Worm (Caenorhabditis elegans) whole organism, L1 larva: ENCODE data around the gene lsm-1.
A peak's percentile ranks its signal among the peaks of the same experiment; 100 is the strongest.

Experiments used
- C04F5.9 ChIP-seq: sonication (generic microtip); optimal IDR thresholded peaks from 2 replicates; lab custom pipeline; 2016; ENCODE audit warnings: missing genetic modification characterization, missing compliant biosample characterization
- C34B4.2 ChIP-seq: sonication (generic microtip); optimal IDR thresholded peaks from 2 replicates; lab custom pipeline; 2017; ENCODE audit warnings: mild to moderate bottlenecking, missing genetic modification characterization, missing compliant biosample characterization
- alr-1 ChIP-seq: fragments of 200-800 bp; sonication (Bioruptor generic); optimal IDR thresholded peaks from 2 replicates; lab custom pipeline; 2018; ENCODE audit warnings: borderline replicate concordance, mild to moderate bottlenecking, missing genetic modification characterization, missing compliant biosample characterization
- aly-2 ChIP-seq: fragments of 150-350 bp; optimal IDR thresholded peaks from 2 replicates; lab custom pipeline; 2014; ENCODE audit warnings: missing biosample characterization, missing genetic modification characterization
- ama-1 ChIP-seq: fragments of 150-350 bp; optimal IDR thresholded peaks from 2 replicates; lab custom pipeline; 2014
- ceh-82 ChIP-seq, 3 experiments: fragments of 150-350 bp in 1 of 3; sonication (generic microtip) in 2 of 3; optimal IDR thresholded peaks; 2 replicates each; lab custom pipeline; 2014 to 2017; ENCODE audit warnings: missing biosample characterization in 3 of 3, missing genetic modification characterization in 3 of 3
- ceh-88 ChIP-seq: fragments of 200-800 bp; sonication (Bioruptor generic); IDR thresholded peaks from 2 replicates; pipeline ENCODE4 v1.3.6; 2022; ENCODE audit warnings: missing genetic modification characterization, missing compliant biosample characterization
- ceh-90 ChIP-seq: sonication (generic microtip); optimal IDR thresholded peaks from 2 replicates; lab custom pipeline; 2016; ENCODE audit warnings: missing genetic modification characterization, missing compliant biosample characterization
- dpl-1 ChIP-seq, 3 experiments: fragments of 150-350 bp in 2 of 3; sonication (generic microtip) in 1 of 3; optimal IDR thresholded peaks; 2 replicates each; lab custom pipeline; 2014 to 2017; ENCODE audit warnings: missing biosample characterization in 3 of 3, missing genetic modification characterization in 3 of 3, missing genetic modification reagents in 3 of 3
- dsc-1 ChIP-seq: sonication (generic microtip); optimal IDR thresholded peaks from 2 replicates; lab custom pipeline; 2016; ENCODE audit warnings: mild to moderate bottlenecking, missing genetic modification characterization, missing compliant biosample characterization
- efl-1 ChIP-seq, 4 experiments: fragments of 150-350 bp; optimal IDR thresholded peaks in 3 of 4; peaks in 1 of 4; 1 replicate in 1 of 4; 2 replicates in 3 of 4; lab custom pipeline; 2014; ENCODE audit warnings: missing biosample characterization in 2 of 4, missing genetic modification characterization in 2 of 4, missing genetic modification reagents in 2 of 4
- efl-3 ChIP-seq: fragments of 200-800 bp; sonication (Bioruptor generic); optimal IDR thresholded peaks from 2 replicates; lab custom pipeline; 2018; ENCODE audit warnings: mild to moderate bottlenecking, missing genetic modification characterization, missing compliant biosample characterization
- elt-2 ChIP-seq: sonication (generic microtip); optimal IDR thresholded peaks from 2 replicates; lab custom pipeline; 2016; ENCODE audit warnings: missing genetic modification characterization, mild to moderate bottlenecking, inconsistent platforms, missing compliant biosample characterization, missing genetic modification reagents
- ets-5 ChIP-seq: fragments of 200-800 bp; sonication (Bioruptor generic); IDR thresholded peaks from 2 replicates; pipeline ENCODE4 v1.3.6; 2022; ENCODE audit warnings: missing genetic modification characterization, missing compliant biosample characterization
- grh-1 ChIP-seq: fragments of 200-800 bp; sonication (Bioruptor generic); IDR thresholded peaks from 2 replicates; pipeline ENCODE4 v1.3.6; 2022; ENCODE audit warnings: missing genetic modification reagents, missing genetic modification characterization, missing compliant biosample characterization
- hpl-2 ChIP-seq: fragments of 150-350 bp; optimal IDR thresholded peaks from 2 replicates; lab custom pipeline; 2014; ENCODE audit warnings: missing biosample characterization, missing genetic modification reagents, missing genetic modification characterization
- isw-1 ChIP-seq: fragments of 200-800 bp; sonication (Bioruptor generic); IDR thresholded peaks from 2 replicates; pipeline ENCODE4 v1.3.6; 2022; ENCODE audit warnings: missing genetic modification characterization, missing compliant biosample characterization
- jun-1 ChIP-seq: fragments of 150-350 bp; optimal IDR thresholded peaks from 2 replicates; lab custom pipeline; 2014; ENCODE audit warnings: missing biosample characterization, missing genetic modification reagents, missing genetic modification characterization
- lin-13 ChIP-seq: fragments of 150-350 bp; optimal IDR thresholded peaks from 2 replicates; lab custom pipeline; 2014; ENCODE audit warnings: missing biosample characterization, missing genetic modification reagents, missing genetic modification characterization
- lin-14 ChIP-seq: fragments of 200-800 bp; sonication (Bioruptor generic); optimal IDR thresholded peaks from 2 replicates; lab custom pipeline; 2018; ENCODE audit warnings: mild to moderate bottlenecking, missing genetic modification characterization, moderate library complexity, missing compliant biosample characterization
- lin-35 ChIP-seq, 2 experiments: fragments of 150-350 bp; optimal IDR thresholded peaks; 2 replicates each; lab custom pipeline; 2014; ENCODE audit warnings: missing biosample characterization in 2 of 2, missing genetic modification characterization in 2 of 2, missing genetic modification reagents in 2 of 2
- lir-3 ChIP-seq: sonication (generic microtip); optimal IDR thresholded peaks from 2 replicates; lab custom pipeline; 2016; ENCODE audit warnings: mild to moderate bottlenecking, missing genetic modification characterization, moderate library complexity, missing compliant biosample characterization; ENCODE audit not compliant: poor library complexity
- lsy-2 ChIP-seq, 2 experiments: fragments of 150-350 bp; optimal IDR thresholded peaks; 2 replicates each; lab custom pipeline; 2014; ENCODE audit warnings: missing biosample characterization in 2 of 2, missing genetic modification characterization in 2 of 2
- mab-9 ChIP-seq: fragments of 200-800 bp; sonication (Bioruptor generic); IDR thresholded peaks from 2 replicates; pipeline ENCODE4 v1.3.6; 2022; ENCODE audit warnings: missing genetic modification reagents, missing genetic modification characterization, missing compliant biosample characterization
- mdl-1 ChIP-seq, 2 experiments: fragments of 150-350 bp; optimal IDR thresholded peaks; 2 replicates each; lab custom pipeline; 2014 to 2017; ENCODE audit warnings: missing biosample characterization in 2 of 2, missing genetic modification characterization in 2 of 2, inconsistent platforms in 1 of 2
- mef-2 ChIP-seq: fragments of 150-350 bp; optimal IDR thresholded peaks from 2 replicates; lab custom pipeline; 2014; ENCODE audit warnings: missing biosample characterization, missing genetic modification characterization
- nhr-11 ChIP-seq: fragments of 150-350 bp; optimal IDR thresholded peaks from 2 replicates; lab custom pipeline; 2014; ENCODE audit warnings: missing biosample characterization, missing genetic modification characterization
- nhr-12 ChIP-seq: sonication (generic microtip); optimal IDR thresholded peaks from 2 replicates; lab custom pipeline; 2017; ENCODE audit warnings: missing biosample characterization, missing genetic modification characterization
- nhr-47 ChIP-seq: sonication (generic microtip); optimal IDR thresholded peaks from 2 replicates; lab custom pipeline; 2016; ENCODE audit warnings: mild to moderate bottlenecking, missing genetic modification characterization, moderate library complexity, missing compliant biosample characterization
- nhr-71 ChIP-seq: sonication (generic microtip); optimal IDR thresholded peaks from 2 replicates; lab custom pipeline; 2016; ENCODE audit warnings: mild to moderate bottlenecking, missing genetic modification characterization, moderate library complexity, missing compliant biosample characterization
- nhr-77 ChIP-seq: fragments of 150-350 bp; optimal IDR thresholded peaks from 2 replicates; lab custom pipeline; 2014; ENCODE audit warnings: missing biosample characterization, missing genetic modification characterization
- nhr-84 ChIP-seq: sonication (generic microtip); optimal IDR thresholded peaks from 2 replicates; lab custom pipeline; 2017; ENCODE audit warnings: missing biosample characterization, missing genetic modification characterization
- nhr-85 ChIP-seq: sonication (generic microtip); peaks from one replicate; lab custom pipeline; 2016; ENCODE audit warnings: missing genetic modification characterization, inconsistent platforms, missing compliant biosample characterization
- nhr-90 ChIP-seq: sonication (generic microtip); optimal IDR thresholded peaks from 2 replicates; lab custom pipeline; 2016; ENCODE audit warnings: mild to moderate bottlenecking, missing genetic modification characterization, missing compliant biosample characterization; ENCODE audit not compliant: poor library complexity
- pag-3 ChIP-seq: sonication (generic microtip); optimal IDR thresholded peaks from 2 replicates; lab custom pipeline; 2017; ENCODE audit warnings: missing genetic modification characterization, mild to moderate bottlenecking, missing compliant biosample characterization, antibody characterized with exemption, borderline replicate concordance; ENCODE audit not compliant: insufficient read depth
- skn-1 ChIP-seq: fragments of 150-350 bp; optimal IDR thresholded peaks from 2 replicates; lab custom pipeline; 2014; ENCODE audit warnings: missing biosample characterization, missing genetic modification characterization
- sox-4 ChIP-seq: sonication (generic microtip); optimal IDR thresholded peaks from 2 replicates; lab custom pipeline; 2016; ENCODE audit warnings: missing genetic modification characterization, missing compliant biosample characterization
- swsn-7 ChIP-seq: sonication (generic microtip); optimal IDR thresholded peaks from 2 replicates; lab custom pipeline; 2016; ENCODE audit warnings: missing genetic modification characterization, missing compliant biosample characterization
- unc-62 ChIP-seq: fragments of 150-350 bp; optimal IDR thresholded peaks from 2 replicates; lab custom pipeline; 2014; ENCODE audit warnings: missing biosample characterization, missing genetic modification reagents, missing genetic modification characterization
- unc-86 ChIP-seq: sonication (generic microtip); optimal IDR thresholded peaks from 2 replicates; lab custom pipeline; 2016; ENCODE audit warnings: missing genetic modification characterization, missing compliant biosample characterization
- xbp-1 ChIP-seq: sonication (generic microtip); optimal IDR thresholded peaks from 2 replicates; lab custom pipeline; 2016; ENCODE audit warnings: missing genetic modification characterization, missing compliant biosample characterization
- zag-1 ChIP-seq: fragments of 150-350 bp; optimal IDR thresholded peaks from 2 replicates; lab custom pipeline; 2014; ENCODE audit warnings: missing biosample characterization, missing genetic modification characterization
- ztf-11 ChIP-seq, 2 experiments: sonication (generic microtip); optimal IDR thresholded peaks; 2 replicates each; lab custom pipeline; 2016 to 2017; ENCODE audit warnings: missing genetic modification characterization in 2 of 2, missing biosample characterization in 1 of 2, missing compliant biosample characterization in 1 of 2
- ztf-4 ChIP-seq: fragments of 150-350 bp; optimal IDR thresholded peaks from 2 replicates; lab custom pipeline; 2014; ENCODE audit warnings: missing biosample characterization, missing genetic modification characterization

The lsm-1 gene

DNA sequence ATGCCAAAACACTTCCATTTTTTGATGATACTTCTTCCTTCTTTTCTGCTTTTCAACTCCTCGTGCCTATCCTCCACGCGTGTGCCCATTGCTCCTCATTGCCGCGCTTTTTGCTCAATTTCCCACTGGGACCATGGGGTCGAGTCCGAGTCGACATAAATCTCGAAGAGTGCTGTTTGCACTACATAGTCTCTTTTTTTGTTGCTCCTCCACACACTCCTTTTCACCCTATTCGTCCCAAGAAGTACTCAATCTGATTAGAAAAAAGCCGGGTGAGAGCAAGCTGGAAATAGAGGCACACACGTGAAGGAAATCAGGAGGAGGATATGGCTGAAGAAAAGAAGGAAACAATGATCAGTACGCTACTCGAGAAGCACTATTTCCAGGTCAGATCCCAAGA is 15.8 kb downstream of the lsm-1 start, which contains the start of gene arrd-6:
Gene arrd-6 (plus strand): TSS at position 169 of the 400 bp plus-strand sequence.
- no peak for TF ChIP-seq mab-9
- TF ChIP-seq nhr-11 (tag; lab: Kevin White, UChicago): no peak
- TF ChIP-seq pag-3: no peak
- peak; percentile 64 for TF ChIP-seq lin-14 (GFP tag; lab: Kevin White, UChicago)

DNA sequence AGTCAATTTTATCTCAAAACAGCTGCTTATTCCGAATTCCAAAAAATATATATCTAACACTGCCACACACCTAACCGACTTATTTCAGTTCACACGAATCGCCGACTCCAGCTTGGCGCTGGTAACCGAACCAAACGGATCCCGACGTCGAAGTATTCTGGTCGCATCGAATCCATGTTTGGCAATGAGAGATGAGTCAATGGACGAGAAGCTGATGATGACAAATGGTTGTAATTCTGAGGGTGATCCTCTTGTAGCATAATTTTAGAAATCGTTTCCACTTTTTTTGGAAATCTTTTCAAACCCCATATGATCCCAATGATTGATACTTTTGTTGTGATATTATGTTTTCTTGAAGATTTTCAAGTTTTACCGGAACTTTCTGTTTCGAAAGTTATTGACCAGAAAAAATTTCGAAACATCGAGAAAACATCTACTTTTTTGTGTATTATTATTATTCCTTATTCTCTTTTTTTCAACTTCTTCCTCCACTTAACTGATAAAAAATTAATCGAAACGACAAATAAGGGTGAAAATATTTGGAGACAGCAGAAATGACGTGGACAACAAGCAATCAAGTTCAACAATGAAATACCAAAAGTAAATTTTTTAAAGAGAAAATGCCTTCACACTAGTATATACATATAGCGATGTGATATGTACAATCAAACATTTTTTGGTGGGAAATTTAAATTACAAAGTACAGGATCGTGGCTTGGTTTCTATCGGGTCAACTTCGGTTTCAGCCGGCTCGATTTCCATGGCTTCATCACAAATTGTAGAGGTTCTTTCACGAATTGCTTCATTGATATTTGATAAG is 23.3 kb downstream of the lsm-1 start:
- TF ChIP-seq C34B4.2 (no peak), C04F5.9 (tag; lab: Kevin White, UChicago) (no peak), elt-2 (tag; lab: Kevin White, UChicago) (peak; percentile 60), aly-2 (tag; lab: Kevin White, UChicago) (peak; percentile 23), ama-1 (peak; percentile 67), lin-35 (GFP tag; optimal IDR thresholded peaks at IDR 0.05; lab: Kevin White, UChicago) (peak in 1 of 2 experiments; percentile 62), lin-13 (GFP tag; lab: Kevin White, UChicago) (no peak), mab-9 (no peak), hpl-2 (GFP tag; lab: Kevin White, UChicago) (peak; percentile 14), ceh-90 (tag; lab: Kevin White, UChicago) (no peak), jun-1 (tag; lab: Kevin White, UChicago) (peak; percentile 56), nhr-71 (tag; lab: Kevin White, UChicago) (peak; percentile 28), dsc-1 (tag; lab: Kevin White, UChicago) (no peak), grh-1 (GFP tag; lab: Robert Waterston, UW) (0 out of 2 replicates have a peak, but pooled peaks have one; percentile 10), nhr-85 (peak; percentile 55), nhr-77 (tag; lab: Kevin White, UChicago) (no peak), nhr-90 (tag; lab: Kevin White, UChicago) (peak; percentile 33)

DNA sequence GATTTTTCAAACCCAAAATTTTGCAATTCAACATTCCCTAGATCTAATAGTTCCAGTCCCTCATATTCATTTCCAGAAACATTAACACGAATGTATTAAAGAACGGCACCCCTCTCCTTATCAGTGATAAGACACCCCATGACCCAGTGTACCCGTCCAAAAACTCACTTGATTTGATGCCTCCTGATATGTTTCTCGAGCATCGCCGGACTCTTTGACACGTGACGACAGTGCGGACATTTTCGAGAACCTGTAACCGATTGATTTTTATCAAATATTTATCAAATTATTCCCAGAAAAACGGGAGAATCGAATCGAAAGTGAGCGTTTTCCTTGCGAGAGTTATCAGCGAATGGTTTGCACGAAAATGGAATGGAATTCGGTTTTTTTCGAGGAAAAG is 24.2 kb downstream of the lsm-1 start:
- no peak for TF ChIP-seq skn-1 (tag; lab: Kevin White, UChicago)
- TF ChIP-seq dpl-1 (GFP tag; optimal IDR thresholded peaks at IDR 0.05; lab: Kevin White, UChicago): no peak
- no peak for TF ChIP-seq lir-3 (tag; lab: Kevin White, UChicago)
- TF ChIP-seq hpl-2 (GFP tag; lab: Kevin White, UChicago): no peak
- no peak for TF ChIP-seq swsn-7 (tag; lab: Kevin White, UChicago)
- TF ChIP-seq unc-62 (GFP tag; lab: Kevin White, UChicago): no peak
- TF ChIP-seq ceh-90 (tag; lab: Kevin White, UChicago): no peak
- no peak for TF ChIP-seq isw-1 (GFP tag; lab: Robert Waterston, UW)
- TF ChIP-seq ztf-11 (tag; optimal IDR thresholded peaks at IDR 0.05; lab: Kevin White, UChicago): no peak
- no peak for TF ChIP-seq lsy-2 (tag; optimal IDR thresholded peaks at IDR 0.05; lab: Kevin White, UChicago)
- TF ChIP-seq nhr-71 (tag; lab: Kevin White, UChicago): peak; percentile 33
- no peak for TF ChIP-seq alr-1 (tag; lab: Kevin White, UChicago)
- peak; percentile 97 for TF ChIP-seq elt-2 (tag; lab: Kevin White, UChicago)
- no peak for TF ChIP-seq ets-5
- no peak for TF ChIP-seq lin-13 (GFP tag; lab: Kevin White, UChicago)
- no peak for TF ChIP-seq nhr-12 (tag; lab: Kevin White, UChicago)
- TF ChIP-seq mdl-1 (tag; optimal IDR thresholded peaks at IDR 0.05; lab: Kevin White, UChicago): peak in 1 of 2 experiments; percentile 40
- TF ChIP-seq dsc-1 (tag; lab: Kevin White, UChicago): no peak
- TF ChIP-seq ama-1: no peak
- TF ChIP-seq nhr-84 (tag; lab: Kevin White, UChicago): no peak
- TF ChIP-seq C34B4.2: no peak
- TF ChIP-seq ceh-82 (tag; optimal IDR thresholded peaks at IDR 0.05; lab: Kevin White, UChicago): no peak
- no peak for TF ChIP-seq xbp-1
- TF ChIP-seq lin-35 (GFP tag; optimal IDR thresholded peaks at IDR 0.05; lab: Kevin White, UChicago): peak in 1 of 2 experiments; percentile 52
- TF ChIP-seq efl-3 (GFP tag; lab: Kevin White, UChicago): no peak
- TF ChIP-seq unc-86 (tag; lab: Kevin White, UChicago): no peak
- no peak for TF ChIP-seq nhr-85
- TF ChIP-seq efl-1 (optimal IDR thresholded peaks at IDR 0.05; lab: Kevin White, UChicago): no peak
- peak in 1 of 2 experiments; percentile 41 for TF ChIP-seq efl-1 (GFP tag; optimal IDR thresholded peaks at IDR 0.05 in 1 of 2; lab: Kevin White, UChicago)
- no peak for TF ChIP-seq nhr-47 (tag; lab: Kevin White, UChicago)
- no peak for TF ChIP-seq ceh-88 (GFP tag; lab: Robert Waterston, UW)
- no peak for TF ChIP-seq ztf-4 (tag; lab: Kevin White, UChicago)
- no peak for TF ChIP-seq mef-2 (tag; lab: Kevin White, UChicago)
- no peak for TF ChIP-seq C04F5.9 (tag; lab: Kevin White, UChicago)
- TF ChIP-seq nhr-11 (tag; lab: Kevin White, UChicago): no peak
- TF ChIP-seq zag-1 (tag; lab: Kevin White, UChicago): no peak
- TF ChIP-seq nhr-90 (tag; lab: Kevin White, UChicago): peak; percentile 35
- TF ChIP-seq sox-4 (tag; lab: Kevin White, UChicago): no peak
